Worm (Caenorhabditis elegans): Measurements from ENCODE around the gene T25D3.3.

T25D3.3 gene

DNA sequence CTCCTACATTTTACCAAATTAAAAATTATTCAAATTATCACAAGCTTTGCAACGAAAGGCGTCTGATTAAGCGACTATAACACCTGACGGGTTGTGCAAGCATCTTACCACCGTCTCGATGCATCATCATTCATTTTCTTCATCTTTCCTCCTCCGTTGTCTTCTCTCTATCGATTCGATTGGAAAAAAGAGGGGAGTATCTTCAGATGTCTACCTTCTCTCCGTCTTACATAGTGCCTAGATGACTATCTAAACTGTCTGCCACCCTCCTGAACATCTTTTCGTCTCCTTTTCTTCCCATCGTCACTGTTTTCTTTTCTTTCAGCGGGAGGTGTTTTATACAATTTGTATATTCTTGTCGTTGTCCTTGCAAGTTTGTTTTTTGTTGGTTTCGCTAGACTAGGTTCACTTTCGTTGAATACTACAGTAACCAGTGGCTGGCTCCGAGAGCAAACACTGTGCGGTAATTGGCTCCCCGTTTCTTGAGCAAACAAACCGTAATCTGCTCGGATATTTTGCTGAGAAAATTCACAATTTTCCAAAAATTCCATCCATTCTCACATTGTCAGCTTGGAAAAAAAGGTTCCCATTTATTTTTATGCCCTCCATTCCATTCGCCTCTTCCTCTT is 7.0 kb downstream of the T25D3.3 start (continued):
- TF ChIP-seq ama-1 (optimal IDR thresholded peaks at IDR 0.05): no peak
- TF ChIP-seq nhr-77 (tag; optimal IDR thresholded peaks at IDR 0.05): peak; percentile 29
- no peak for TF ChIP-seq dpl-1 (GFP tag; optimal IDR thresholded peaks at IDR 0.05)
- peak; percentile 48 for TF ChIP-seq aha-1 (tag)
- TF ChIP-seq Y5F2A.4 (GFP tag; optimal IDR thresholded peaks at IDR 0.05): no peak
- TF ChIP-seq ceh-32 (tag; optimal IDR thresholded peaks at IDR 0.05; ENCODE audit: poor library complexity): no peak
- TF ChIP-seq ZK337.2 (GFP tag; IDR thresholded peaks at IDR 0.05): no peak
- TF ChIP-seq spr-1 (tag; optimal IDR thresholded peaks at IDR 0.05): no peak
- TF ChIP-seq nhr-6 (tag; optimal IDR thresholded peaks at IDR 0.05): peak; percentile 70
- no peak for TF ChIP-seq lim-7 (GFP tag; IDR thresholded peaks at IDR 0.05)
- no peak for TF ChIP-seq vab-7 (GFP tag; IDR thresholded peaks at IDR 0.05)
- TF ChIP-seq nhr-41 (GFP tag; IDR thresholded peaks at IDR 0.05): no peak
- no peak for TF ChIP-seq rbr-2 (tag; optimal IDR thresholded peaks at IDR 0.05)
- no peak for TF ChIP-seq hmg-1.1 (GFP tag; IDR thresholded peaks at IDR 0.05)
- no peak for TF ChIP-seq nhr-42 (GFP tag; IDR thresholded peaks at IDR 0.05)
- no peak for TF ChIP-seq mdt-29 (GFP tag; IDR thresholded peaks at IDR 0.05)
- peak; percentile 26 for TF ChIP-seq ceh-28 (tag; optimal IDR thresholded peaks at IDR 0.05)
- no peak for TF ChIP-seq madf-9 (GFP tag; conservative IDR thresholded peaks at IDR 0.05)
- TF ChIP-seq snpc-1.2 (GFP tag; IDR thresholded peaks at IDR 0.05): no peak
- TF ChIP-seq F26F4.8 (GFP tag; conservative IDR thresholded peaks at IDR 0.05): no peak
- TF ChIP-seq lsy-2 (tag; optimal IDR thresholded peaks at IDR 0.05): peak in 1 of 2 experiments; percentile 55
- no peak for TF ChIP-seq lin-39 (tag; optimal IDR thresholded peaks at IDR 0.05)
- no peak for TF ChIP-seq unc-130 (GFP tag; optimal IDR thresholded peaks at IDR 0.05)
- no peak for TF ChIP-seq D1046.2 (GFP tag; IDR thresholded peaks at IDR 0.05)
- no peak for TF ChIP-seq sdz-12 (GFP tag; optimal IDR thresholded peaks at IDR 0.05)
- no peak for TF ChIP-seq R02D3.7 (tag; optimal IDR thresholded peaks at IDR 0.05)
- no peak for TF ChIP-seq zfp-2 (tag; optimal IDR thresholded peaks at IDR 0.05)
- TF ChIP-seq spr-3 (GFP tag; optimal IDR thresholded peaks at IDR 0.05): no peak
- no peak for TF ChIP-seq ztf-11 (tag; optimal IDR thresholded peaks at IDR 0.05)
- TF ChIP-seq unc-62 (GFP tag; optimal IDR thresholded peaks at IDR 0.05 in 1 of 2): no peak
- TF ChIP-seq unc-62 (tag; optimal IDR thresholded peaks at IDR 0.05): no peak
- no peak for TF ChIP-seq arid-1 (GFP tag; conservative IDR thresholded peaks at IDR 0.05)
- no peak for TF ChIP-seq aly-2 (tag; optimal IDR thresholded peaks at IDR 0.05)
- peak; percentile 56 for TF ChIP-seq nhr-28 (tag; optimal IDR thresholded peaks at IDR 0.05)
- TF ChIP-seq Y105C5A.15 (GFP tag; IDR thresholded peaks at IDR 0.05): no peak
- peak; percentile 26; the same call in 1 of the 2 replicates for TF ChIP-seq dmd-6 (GFP tag; IDR thresholded peaks at IDR 0.05)
- peak; percentile 61 for TF ChIP-seq mes-2 (tag; optimal IDR thresholded peaks at IDR 0.05; ENCODE audit: poor library complexity, severe bottlenecking)
- no peak for TF ChIP-seq Y75B8A.6 (GFP tag; IDR thresholded peaks at IDR 0.05)
- peak; percentile 64 for TF ChIP-seq hlh-11 (tag; optimal IDR thresholded peaks at IDR 0.05)
- TF ChIP-seq ZK546.5 (tag; optimal IDR thresholded peaks at IDR 0.05): no peak
- no peak for TF ChIP-seq daf-12 (tag; optimal IDR thresholded peaks at IDR 0.05)
- no peak for TF ChIP-seq lir-3 (tag; optimal IDR thresholded peaks at IDR 0.05)
- TF ChIP-seq saeg-2 (GFP tag; IDR thresholded peaks at IDR 0.05): no peak
- TF ChIP-seq jun-1 (tag; optimal IDR thresholded peaks at IDR 0.05): no peak
- TF ChIP-seq dmd-9 (GFP tag; IDR thresholded peaks at IDR 0.05): no peak
- TF ChIP-seq mxl-3 (GFP tag; optimal IDR thresholded peaks at IDR 0.05): no peak
- TF ChIP-seq zfp-3 (GFP tag; conservative IDR thresholded peaks at IDR 0.05): no peak
- no peak for TF ChIP-seq lin-15B (tag; optimal IDR thresholded peaks at IDR 0.05)
- TF ChIP-seq snpc-4 (tag; optimal IDR thresholded peaks at IDR 0.05): no peak
- TF ChIP-seq daf-16 (GFP tag; optimal IDR thresholded peaks at IDR 0.05): no peak
- TF ChIP-seq daf-16 (tag; optimal IDR thresholded peaks at IDR 0.05): peak; percentile 52
- TF ChIP-seq fos-1 (tag; optimal IDR thresholded peaks at IDR 0.05): no peak
- TF ChIP-seq hif-1 (tag; optimal IDR thresholded peaks at IDR 0.05): no peak

Measured in whole organism, L4 larva.